Worm (Caenorhabditis elegans) whole organism, mixed stage, embryonic: ENCODE measurements around the gene rike-1.

ENCODE experiments used
- ceh-83 ChIP-seq: fragments of 200-800 bp; sonication (Bioruptor generic); optimal IDR thresholded peaks from 2 replicates; lab custom pipeline; 2018; ENCODE audit warnings: mild to moderate bottlenecking, missing genetic modification characterization, missing compliant biosample characterization
- ces-1 ChIP-seq: fragments of 150-350 bp; optimal IDR thresholded peaks from 2 replicates; lab custom pipeline; 2014; ENCODE audit warnings: missing biosample characterization, missing genetic modification reagents, missing genetic modification characterization
- lin-13 ChIP-seq: fragments of 150-350 bp; optimal IDR thresholded peaks from 2 replicates; lab custom pipeline; 2014; ENCODE audit warnings: missing biosample characterization, missing genetic modification characterization
- mab-5 ChIP-seq: fragments of 150-350 bp; optimal IDR thresholded peaks from 2 replicates; lab custom pipeline; 2014; ENCODE audit warnings: missing biosample characterization, missing genetic modification characterization
- nhr-28 ChIP-seq: fragments of 150-350 bp; optimal IDR thresholded peaks from 2 replicates; lab custom pipeline; 2014; ENCODE audit warnings: missing biosample characterization, missing genetic modification characterization
- tbx-8 ChIP-seq: fragments of 200-800 bp; sonication (Bioruptor generic); optimal IDR thresholded peaks from 2 replicates; lab custom pipeline; 2018; ENCODE audit warnings: mild to moderate bottlenecking, missing genetic modification characterization, moderate library complexity, missing compliant biosample characterization
- unc-62 ChIP-seq: fragments of 150-350 bp; optimal IDR thresholded peaks from 2 replicates; lab custom pipeline; 2014; ENCODE audit warnings: missing biosample characterization, missing genetic modification reagents, missing genetic modification characterization

DNA sequence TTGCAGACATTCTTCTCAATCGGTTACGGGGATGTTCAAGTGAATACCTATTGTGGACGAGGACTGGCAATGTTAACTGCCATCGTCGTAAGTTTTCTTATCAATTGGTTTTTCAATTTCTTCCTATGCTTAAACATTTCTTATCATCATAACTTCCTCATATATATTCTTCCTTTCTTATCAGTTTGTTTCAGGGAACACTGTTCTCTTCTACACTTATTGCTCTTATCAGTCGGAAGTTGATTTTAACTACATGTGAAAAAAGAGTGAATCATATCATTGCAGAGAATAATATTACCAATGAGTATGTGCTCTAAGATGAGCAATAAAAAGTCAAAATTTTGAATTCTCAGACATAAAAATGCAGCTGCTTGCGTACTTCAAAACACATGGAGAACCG is 3.5 kb downstream of the rike-1 start:
- TF ChIP-seq lin-13 (tag; lab: Kevin White, UChicago) (no peak), mab-5 (tag; lab: Kevin White, UChicago) (no peak), ces-1 (no peak), ceh-83 (GFP tag; lab: Kevin White, UChicago) (no peak), nhr-28 (no peak), unc-62 (GFP tag; lab: Kevin White, UChicago) (no peak), tbx-8 (GFP tag; lab: Kevin White, UChicago) (no peak)
